Fruit fly (Drosophila melanogaster): ENCODE measurements around the gene eIF4EHP.
A peak's percentile ranks its signal among the peaks of the same experiment; 100 is the strongest.

The eIF4EHP gene

DNA sequence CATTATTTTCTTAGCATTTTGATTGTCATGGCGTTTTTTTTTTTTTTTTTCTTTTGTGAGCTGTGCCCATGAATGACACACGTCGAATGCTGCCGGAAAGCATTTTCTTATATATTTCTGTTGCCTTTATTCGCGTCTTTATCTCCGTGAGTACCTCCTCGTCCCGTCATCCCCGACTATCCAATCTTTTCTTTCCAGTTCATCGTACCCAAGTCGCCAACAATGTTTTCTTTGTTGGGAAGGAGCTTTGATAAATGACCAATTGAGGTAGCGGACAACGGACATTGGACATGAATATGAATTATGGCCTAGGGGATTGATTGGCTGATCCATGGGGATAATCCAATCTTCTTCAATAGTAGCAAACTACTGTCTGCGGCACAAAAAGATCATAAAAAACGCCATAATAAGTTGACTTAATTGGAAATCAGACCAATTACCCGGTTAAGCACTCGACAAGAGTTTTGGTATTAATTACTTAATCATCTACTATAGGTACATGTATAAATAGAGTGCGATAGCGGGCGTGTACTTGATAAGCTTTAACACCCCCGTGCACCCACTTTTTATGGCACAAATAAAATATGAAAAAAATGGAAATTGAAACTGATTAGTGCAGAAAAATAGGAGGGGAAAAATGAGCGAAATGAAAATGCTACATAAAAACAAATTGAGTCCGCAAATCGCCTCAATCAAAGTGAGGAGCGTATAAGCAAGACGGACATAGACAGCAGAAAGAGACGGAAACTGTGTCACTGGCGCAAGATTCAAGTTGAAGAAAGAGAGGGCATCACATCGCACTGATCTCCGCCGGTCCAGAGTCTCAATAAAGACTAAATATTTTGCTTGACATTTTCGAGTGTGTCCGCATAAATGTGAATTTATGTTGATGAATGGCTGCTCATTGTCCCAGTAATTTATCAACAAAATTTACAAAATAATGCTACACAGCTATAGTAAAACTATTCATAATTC is 92.5 kb downstream of the eIF4EHP start (continued):
- peak; percentile 3 for TF ChIP-seq mirr (GFP tag; optimal IDR thresholded peaks at IDR 0.05)
- peak; percentile 79 for TF ChIP-seq CG10321 (GFP tag; IDR thresholded peaks at IDR 0.05)
- TF ChIP-seq CG2889 (GFP tag; IDR thresholded peaks at IDR 0.05) = 0 out of 3 replicates have a peak, but pooled peaks have one; percentile 11
- no peak for TF ChIP-seq Fer3 (tag; optimal IDR thresholded peaks at IDR 0.05)
- no peak for TF ChIP-seq CG10959 (GFP tag; IDR thresholded peaks at IDR 0.05)
- TF ChIP-seq nerfin-1 (tag; optimal IDR thresholded peaks at IDR 0.05) = no peak
- TF ChIP-seq CG2678 (tag; optimal IDR thresholded peaks at IDR 0.05) = peak; percentile 41
- TF ChIP-seq CG9817 (tag; optimal IDR thresholded peaks at IDR 0.05) = no peak
- no peak for TF ChIP-seq CG4424 (GFP tag; optimal IDR thresholded peaks at IDR 0.05)
- no peak for TF ChIP-seq fd96Cb (tag; optimal IDR thresholded peaks at IDR 0.05)
- no peak for TF ChIP-seq CoRest (tag; optimal IDR thresholded peaks at IDR 0.05)
- no peak for TF ChIP-seq dati (GFP tag; IDR thresholded peaks at IDR 0.05)
- TF ChIP-seq CG14860 (GFP tag; IDR thresholded peaks at IDR 0.05; ENCODE audit: partially characterized antibody) = no peak
- TF ChIP-seq Atf3 (GFP tag; optimal IDR thresholded peaks at IDR 0.05) = no peak
- TF ChIP-seq sqz (GFP tag; optimal IDR thresholded peaks at IDR 0.05) = peak; percentile 10
- 0 out of 4 replicates have a peak, but pooled peaks have one; percentile 73 for TF ChIP-seq chinmo (GFP tag; IDR thresholded peaks at IDR 0.05; ENCODE audit: partially characterized antibody)
- peak; percentile 28 for TF ChIP-seq BtbVII (GFP tag; optimal IDR thresholded peaks at IDR 0.05)
- peak; percentile 46 for TF ChIP-seq GATAe (GFP tag; conservative IDR thresholded peaks at IDR 0.05)
- TF ChIP-seq CG7963 (GFP tag; IDR thresholded peaks at IDR 0.05; ENCODE audit: partially characterized antibody) = no peak
- peak; percentile 21; the same call in 1 of the 2 replicates for TF ChIP-seq Atf6 (GFP tag; IDR thresholded peaks at IDR 0.05)
- no peak for TF ChIP-seq Bteb2 (GFP tag; optimal IDR thresholded peaks at IDR 0.05)
- no peak for TF ChIP-seq CG11504 (tag; optimal IDR thresholded peaks at IDR 0.05)
- no peak for TF ChIP-seq h (optimal IDR thresholded peaks at IDR 0.05)
- no peak for TF ChIP-seq corto (GFP tag; optimal IDR thresholded peaks at IDR 0.05)
- TF ChIP-seq Pdp1 (GFP tag; optimal IDR thresholded peaks at IDR 0.05) = peak in 1 of 2 experiments; percentile 12
- TF ChIP-seq zfh2 (GFP tag; optimal IDR thresholded peaks at IDR 0.05) = no peak
- no peak for TF ChIP-seq pho (GFP tag; optimal IDR thresholded peaks at IDR 0.05)
- TF ChIP-seq sug (tag; optimal IDR thresholded peaks at IDR 0.05) = peak; percentile 84
- no peak for TF ChIP-seq CG10366 (GFP tag; IDR thresholded peaks at IDR 0.05)
- no peak for TF ChIP-seq CG14014 (GFP tag; IDR thresholded peaks at IDR 0.05)
- no peak for TF ChIP-seq CG4617 (GFP tag; optimal IDR thresholded peaks at IDR 0.05; ENCODE audit: borderline replicate concordance)
- no peak for TF ChIP-seq D (optimal IDR thresholded peaks at IDR 0.05)
- TF ChIP-seq D (GFP tag; optimal IDR thresholded peaks at IDR 0.05) = no peak
- TF ChIP-seq H15 (GFP tag; IDR thresholded peaks at IDR 0.05) = no peak

DNA sequence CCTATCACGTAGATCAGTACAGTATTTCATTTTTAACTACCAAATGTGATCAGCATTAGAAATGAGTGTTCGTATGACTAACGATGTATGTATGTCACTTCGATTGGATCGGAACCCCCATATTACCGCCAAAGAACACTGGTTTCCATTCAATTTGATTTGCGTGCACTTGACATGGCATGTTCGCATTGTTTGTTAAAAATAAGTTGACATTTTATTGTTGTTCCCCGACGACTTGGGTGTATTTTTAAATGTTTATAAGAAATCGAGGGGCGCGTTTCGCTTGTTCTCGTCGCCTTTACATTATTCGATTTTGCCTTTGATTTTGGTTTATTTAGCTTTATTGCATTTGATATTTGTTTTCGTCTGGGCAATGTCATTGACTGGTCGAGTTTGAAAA is 93.3 kb downstream of the eIF4EHP start:
- TF ChIP-seq chm (GFP tag; IDR thresholded peaks at IDR 0.05) (no peak), ftz-f1 (GFP tag; optimal IDR thresholded peaks at IDR 0.05) (no peak), tll (GFP tag; optimal IDR thresholded peaks at IDR 0.05) (no peak), Mrtf (GFP tag; IDR thresholded peaks at IDR 0.05) (no peak), yki (optimal IDR thresholded peaks at IDR 0.05) (no peak), br (optimal IDR thresholded peaks at IDR 0.05) (no peak), tna (GFP tag; IDR thresholded peaks at IDR 0.05; ENCODE audit: partially characterized antibody) (no peak), zfh1 (GFP tag; IDR thresholded peaks at IDR 0.05) (no peak), sug (tag; optimal IDR thresholded peaks at IDR 0.05) (no peak), pros (GFP tag; optimal IDR thresholded peaks at IDR 0.05) (no peak)
